Worm (Caenorhabditis elegans) whole organism, late embryonic: ENCODE measurements around the gene nhr-253.

Experiments
- K02D7.2 ChIP-seq: sonication (generic microtip); optimal IDR thresholded peaks from 2 replicates; lab custom pipeline; 2017; ENCODE audit warnings: mild to moderate bottlenecking, missing genetic modification characterization, missing compliant biosample characterization
- elt-2 ChIP-seq: sonication (generic microtip); optimal IDR thresholded peaks from 2 replicates; lab custom pipeline; 2016; ENCODE audit warnings: missing genetic modification reagents, missing genetic modification characterization, missing compliant biosample characterization
- pha-4 ChIP-seq: fragments of 150-350 bp; optimal IDR thresholded peaks from 2 replicates; lab custom pipeline; 2018; ENCODE audit warnings: missing biosample characterization, missing genetic modification reagents, missing genetic modification characterization
- pros-1 ChIP-seq: fragments of 150-350 bp; optimal IDR thresholded peaks from 2 replicates; lab custom pipeline; 2014; ENCODE audit warnings: missing biosample characterization, missing genetic modification reagents, missing genetic modification characterization
- rnt-1 ChIP-seq: sonication (generic microtip); optimal IDR thresholded peaks from 2 replicates; lab custom pipeline; 2016; ENCODE audit warnings: missing genetic modification characterization, missing compliant biosample characterization

- no peak for TF ChIP-seq K02D7.2
- TF ChIP-seq rnt-1 (tag; lab: Kevin White, UChicago): no peak
- no peak for TF ChIP-seq pha-4 (tag; lab: Kevin White, UChicago)
- no peak for TF ChIP-seq elt-2
- TF ChIP-seq pros-1 (tag; lab: Kevin White, UChicago): no peak
These were observed 37.9 kb upstream of the nhr-253 start for ce11 chrV:358473-358872.
